Worm (Caenorhabditis elegans): ENCODE measurements around the gene T19D12.6.
"Not testable (repeated sequence)": the region's sequence is repeated elsewhere in the genome, so short reads cannot be mapped to it uniquely, and the experiment has no call there.

Gene T19D12.6

ce11 chrII:6654284-6654683 is 11.4 kb upstream of the T19D12.6 start, which contains the start of gene T19D12.9:
T19D12.9 (minus strand) TSS chrII:6654384.
- no peak for TF ChIP-seq W03F9.2 (tag; optimal IDR thresholded peaks at IDR 0.05)
- TF ChIP-seq him-1 (tag; optimal IDR thresholded peaks at IDR 0.05) = no peak
- TF ChIP-seq dao-5 (tag; optimal IDR thresholded peaks at IDR 0.05) = no peak

DNA sequence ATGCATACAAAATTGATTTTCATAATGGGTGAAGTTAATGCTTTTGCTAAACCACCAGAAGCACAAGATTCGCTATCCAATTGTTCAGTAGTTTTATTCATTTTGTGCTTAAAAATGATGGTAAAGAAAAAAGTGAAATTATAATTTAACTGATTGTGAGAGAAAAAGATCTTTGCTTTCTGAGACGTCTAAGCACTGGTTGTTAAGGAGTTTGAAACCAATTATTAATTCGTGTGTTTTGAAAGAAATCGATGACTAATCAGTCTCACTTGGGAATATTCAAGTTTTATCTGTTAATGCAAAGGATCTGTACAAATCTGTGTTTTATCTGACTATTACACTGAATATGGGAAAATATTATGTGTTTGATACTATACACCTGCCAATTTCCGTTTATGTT is 8.8 kb upstream of the T19D12.6 start, which contains the start of gene sra-26:
Gene sra-26 (minus strand): TSS at position 101 of the 400 bp plus-strand sequence.
- TF ChIP-seq dao-5 (tag; optimal IDR thresholded peaks at IDR 0.05) = no peak
- no peak for TF ChIP-seq him-1 (tag; optimal IDR thresholded peaks at IDR 0.05)
- no peak for TF ChIP-seq W03F9.2 (tag; optimal IDR thresholded peaks at IDR 0.05)

ce11 chrII:6649026-6649425 is 6.1 kb upstream of the T19D12.6 start, which contains the start of gene oig-8:
oig-8 (minus strand) TSS chrII:6649126.
- TF ChIP-seq dao-5 (tag; optimal IDR thresholded peaks at IDR 0.05) (no peak), W03F9.2 (tag; optimal IDR thresholded peaks at IDR 0.05) (no peak), him-1 (tag; optimal IDR thresholded peaks at IDR 0.05) (no peak)

ce11 chrII:6646903-6647302 is 4.0 kb upstream of the T19D12.6 start:
- TF ChIP-seq dao-5 (tag; optimal IDR thresholded peaks at IDR 0.05) (no peak), W03F9.2 (tag; optimal IDR thresholded peaks at IDR 0.05) (no peak), him-1 (tag; optimal IDR thresholded peaks at IDR 0.05) (no peak)

- no peak for TF ChIP-seq him-1 (tag; optimal IDR thresholded peaks at IDR 0.05)
- no peak for TF ChIP-seq dao-5 (tag; optimal IDR thresholded peaks at IDR 0.05)
- TF ChIP-seq W03F9.2 (tag; optimal IDR thresholded peaks at IDR 0.05) = no peak
Observed at ce11 chrII:6642180-6642579, 737 bp downstream of the T19D12.6 start.

DNA sequence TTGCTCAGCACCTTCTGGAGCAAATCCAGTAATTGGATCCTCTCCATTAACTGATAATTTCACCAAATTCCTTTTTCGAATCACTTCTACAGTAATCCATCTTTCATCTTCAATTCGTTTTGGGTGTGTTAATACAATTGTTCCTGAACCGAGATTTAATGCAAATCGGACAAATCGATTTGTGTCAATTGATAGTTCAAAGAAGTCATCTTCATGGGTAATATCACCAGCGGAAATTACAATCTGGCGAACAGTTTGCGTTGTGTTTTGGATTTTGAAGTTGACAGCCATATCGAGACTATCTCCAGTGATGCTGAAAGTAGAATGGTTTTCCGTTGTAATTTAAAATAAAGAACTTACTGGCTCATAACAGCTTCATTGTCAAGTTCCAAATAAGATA is 5.1 kb downstream of the T19D12.6 start:
- no peak for TF ChIP-seq him-1 (tag; optimal IDR thresholded peaks at IDR 0.05)

- no peak for TF ChIP-seq dao-5 (tag; optimal IDR thresholded peaks at IDR 0.05)
- no peak for TF ChIP-seq him-1 (tag; optimal IDR thresholded peaks at IDR 0.05)
- no peak for TF ChIP-seq W03F9.2 (tag; optimal IDR thresholded peaks at IDR 0.05)
Observed at ce11 chrII:6636136-6636535, 6.8 kb downstream of the T19D12.6 start, which contains the start of gene T19D12.5. T19D12.5 (minus strand) TSS chrII:6636236.

ce11 chrII:6631995-6632394 is 10.9 kb downstream of the T19D12.6 start:
- TF ChIP-seq W03F9.2 (tag; optimal IDR thresholded peaks at IDR 0.05) = no peak
- TF ChIP-seq him-1 (tag; optimal IDR thresholded peaks at IDR 0.05) = no peak
- no peak for TF ChIP-seq dao-5 (tag; optimal IDR thresholded peaks at IDR 0.05)

DNA sequence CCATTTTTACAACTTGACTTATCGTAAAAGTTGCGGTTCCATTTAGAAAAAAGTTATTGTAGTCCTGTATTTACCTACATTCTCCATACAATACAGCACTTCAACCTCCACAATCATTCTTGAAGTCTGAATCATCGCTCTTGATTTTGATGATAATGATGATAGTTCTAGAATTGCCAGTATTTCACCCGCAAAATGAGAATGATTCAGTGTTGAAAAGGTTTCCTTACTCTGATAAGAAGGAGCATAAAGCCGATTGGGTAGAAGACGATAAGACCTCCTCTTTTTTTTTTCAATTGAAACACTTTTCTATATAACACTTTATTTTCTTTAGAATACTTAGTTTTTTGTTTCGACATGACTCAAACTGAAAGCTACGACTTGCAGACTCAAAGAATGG is 12.1 kb downstream of the T19D12.6 start, which contains the start of gene T19D12.4:
Gene T19D12.4 (plus strand): TSS at position 295 of the 400 bp plus-strand sequence.
- no peak for TF ChIP-seq dao-5 (tag; optimal IDR thresholded peaks at IDR 0.05)
- TF ChIP-seq him-1 (tag; optimal IDR thresholded peaks at IDR 0.05) = no peak
- TF ChIP-seq W03F9.2 (tag; optimal IDR thresholded peaks at IDR 0.05) = no peak

DNA sequence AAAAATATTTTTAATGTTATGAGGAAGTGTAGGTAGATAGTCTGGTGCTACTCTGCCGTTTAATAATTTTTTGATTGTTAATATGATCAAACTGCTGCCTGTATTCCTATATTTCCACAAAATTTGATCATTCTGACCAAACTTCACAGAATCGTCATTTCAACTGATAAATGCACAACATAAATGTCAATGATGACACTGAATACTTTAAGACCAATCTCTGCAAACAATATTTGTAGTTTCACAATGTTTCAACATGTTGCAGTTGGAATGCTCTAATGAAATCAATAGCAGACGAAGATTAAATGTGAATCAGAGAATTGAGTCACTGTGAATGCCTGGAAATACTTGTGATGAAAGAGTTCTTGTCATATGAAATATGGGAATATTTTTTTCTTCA is 13.1 kb downstream of the T19D12.6 start:
- TF ChIP-seq him-1 (tag; optimal IDR thresholded peaks at IDR 0.05) (no peak), dao-5 (tag; optimal IDR thresholded peaks at IDR 0.05) (no peak)

ce11 chrII:6628397-6628796 is 14.5 kb downstream of the T19D12.6 start:
- no peak for TF ChIP-seq W03F9.2 (tag; optimal IDR thresholded peaks at IDR 0.05)
- TF ChIP-seq him-1 (tag; optimal IDR thresholded peaks at IDR 0.05) = no peak
- no peak for TF ChIP-seq dao-5 (tag; optimal IDR thresholded peaks at IDR 0.05)

DNA sequence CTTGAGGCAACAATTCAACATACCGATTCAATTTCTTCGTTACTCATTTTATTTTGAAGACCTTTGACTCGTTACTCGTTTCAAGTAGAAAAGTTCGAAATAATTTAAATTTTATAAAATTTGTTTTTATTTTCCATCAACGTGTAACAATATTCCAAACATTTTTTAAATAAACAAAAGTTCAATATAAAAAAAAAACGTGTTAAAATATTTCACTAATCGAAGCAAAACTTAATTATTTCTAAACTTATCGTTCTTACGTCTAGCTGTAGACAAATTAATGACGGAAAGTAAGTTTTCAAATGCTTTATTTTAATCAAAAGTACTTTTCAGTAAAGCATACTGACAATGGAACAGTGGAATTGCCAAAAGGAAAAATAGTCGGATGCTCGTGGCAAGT is 15.7 kb downstream of the T19D12.6 start, which contains the start of the genes F54H5.5 and F54H5.2:
Gene F54H5.5 (minus strand): TSS at position 101 of the 400 bp plus-strand sequence.
Gene F54H5.2 (plus strand): TSS at position 303 of the 400 bp plus-strand sequence.
- not testable (repeated sequence) for TF ChIP-seq dao-5, W03F9.2, him-1 (tag; optimal IDR thresholded peaks at IDR 0.05)

DNA sequence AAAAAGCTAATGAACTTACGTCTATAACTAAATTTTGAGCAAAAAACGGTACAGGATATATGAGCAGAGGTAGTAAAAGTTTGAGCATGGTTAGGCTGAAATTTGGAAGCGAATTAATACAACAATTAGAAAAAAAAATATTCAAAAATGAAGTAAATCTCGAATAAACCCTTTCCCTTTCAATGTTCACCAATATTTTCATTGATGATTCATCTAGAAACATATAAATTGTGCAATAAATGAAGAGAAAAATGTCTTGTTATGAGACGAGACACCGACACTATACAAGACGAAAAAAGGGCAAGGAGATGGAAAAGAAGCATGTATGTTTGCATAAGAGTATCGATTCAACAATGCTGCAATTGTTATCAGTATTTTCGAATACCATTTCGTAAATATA is 17.6 kb downstream of the T19D12.6 start, which contains the start of gene F54H5.14:
Gene F54H5.14 (minus strand): TSS at position 101 of the 400 bp plus-strand sequence.
- TF ChIP-seq him-1 (tag; optimal IDR thresholded peaks at IDR 0.05) = no peak
- no peak for TF ChIP-seq W03F9.2 (tag; optimal IDR thresholded peaks at IDR 0.05)
- no peak for TF ChIP-seq dao-5 (tag; optimal IDR thresholded peaks at IDR 0.05)

ce11 chrII:6621886-6622285 is 21.0 kb downstream of the T19D12.6 start, which contains the start of gene F54H5.3:
F54H5.3 (plus strand) TSS chrII:6622186.
- TF ChIP-seq dao-5 (tag; optimal IDR thresholded peaks at IDR 0.05) (no peak), him-1 (tag; optimal IDR thresholded peaks at IDR 0.05) (no peak), W03F9.2 (tag; optimal IDR thresholded peaks at IDR 0.05) (no peak)

DNA sequence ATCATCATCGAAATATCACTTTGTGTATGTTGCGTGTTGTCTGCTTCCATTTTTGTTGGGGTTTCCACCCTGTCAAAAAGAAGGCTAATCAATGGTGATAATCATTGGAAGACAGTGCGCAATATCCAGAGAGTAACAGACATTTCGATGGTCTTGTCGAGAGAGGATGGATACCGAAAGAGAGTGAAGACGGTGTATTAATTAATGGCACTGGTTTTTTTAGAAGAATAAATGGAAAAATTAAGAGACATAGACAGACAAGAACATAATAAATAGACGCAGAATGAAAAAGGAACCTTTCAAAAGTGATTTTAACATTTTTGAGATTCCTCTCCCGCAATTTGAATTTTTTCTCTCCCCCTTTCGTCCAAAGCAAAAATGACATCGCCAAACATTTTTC is 23.9 kb downstream of the T19D12.6 start:
- no peak for TF ChIP-seq dao-5 (tag; optimal IDR thresholded peaks at IDR 0.05)
- no peak for TF ChIP-seq him-1 (tag; optimal IDR thresholded peaks at IDR 0.05)
- TF ChIP-seq W03F9.2 (tag; optimal IDR thresholded peaks at IDR 0.05) = no peak

Data from whole organism, L4/young adult.